Worm (Caenorhabditis elegans): ENCODE measurements around the gene T02G5.3.

ce11 chrII:7126457-7126856 is 33.3 kb downstream of the T02G5.3 start, which contains the start of gene F10E7.1:
- no peak for TF ChIP-seq lin-13 (GFP tag; optimal IDR thresholded peaks at IDR 0.05)
- TF ChIP-seq lin-11 (tag; optimal IDR thresholded peaks at IDR 0.05) = no peak
- TF ChIP-seq snpc-4 (tag; optimal IDR thresholded peaks at IDR 0.05) = no peak
- no peak for TF ChIP-seq nhr-77 (tag; optimal IDR thresholded peaks at IDR 0.05)
- no peak for TF ChIP-seq elt-1 (tag; optimal IDR thresholded peaks at IDR 0.05)
- no peak for TF ChIP-seq nhr-237 (tag; optimal IDR thresholded peaks at IDR 0.05)
- TF ChIP-seq unc-39 (tag; optimal IDR thresholded peaks at IDR 0.05) = no peak
- TF ChIP-seq lsy-2 (tag; optimal IDR thresholded peaks at IDR 0.05) = no peak
- TF ChIP-seq ZK546.5 (tag; optimal IDR thresholded peaks at IDR 0.05) = no peak
- TF ChIP-seq lin-39 (tag; optimal IDR thresholded peaks at IDR 0.05) = no peak
- TF ChIP-seq ceh-82 (tag; optimal IDR thresholded peaks at IDR 0.05) = no peak
- TF ChIP-seq nhr-6 (tag; optimal IDR thresholded peaks at IDR 0.05) = no peak
- no peak for TF ChIP-seq fos-1 (tag; optimal IDR thresholded peaks at IDR 0.05)
